Worm (Caenorhabditis elegans) whole organism, midembryonic: ENCODE measurements around the gene F58A4.1.

Experiments
- flt-1 ChIP-seq: fragments of 200-800 bp; sonication (Bioruptor generic); IDR thresholded peaks from 2 replicates; pipeline ENCODE4 v1.3.6; 2022; ENCODE audit warnings: missing genetic modification characterization, missing compliant biosample characterization
- ref-1 ChIP-seq: fragments of 200-800 bp; sonication (Bioruptor generic); conservative IDR thresholded peaks from 2 replicates; pipeline ENCODE4 v1.3.6; 2022; ENCODE audit warnings: missing genetic modification reagents, missing genetic modification characterization, missing compliant biosample characterization
- ztf-29 ChIP-seq: fragments of 200-800 bp; sonication (Bioruptor generic); IDR thresholded peaks from 2 replicates; pipeline ENCODE4 v1.3.6; 2022; ENCODE audit warnings: missing genetic modification reagents, missing genetic modification characterization, missing compliant biosample characterization

DNA sequence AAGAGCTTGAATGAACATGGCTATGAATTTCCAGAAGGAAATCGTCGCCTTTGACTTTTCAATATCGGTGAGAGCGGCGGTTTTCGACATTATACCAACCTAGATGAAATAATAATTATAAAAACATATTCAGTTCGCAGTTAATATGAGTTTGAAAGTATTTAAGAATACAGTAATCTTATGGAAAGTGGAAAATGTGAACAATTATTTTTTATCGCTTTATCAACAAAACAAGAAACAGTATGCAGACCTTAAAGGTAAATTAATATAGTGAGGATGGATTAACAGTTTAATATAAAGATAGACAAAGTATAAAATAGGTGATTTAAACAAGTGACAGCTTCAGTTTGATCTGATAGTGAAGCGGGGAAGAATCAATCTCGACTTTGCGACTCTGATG, 39.8 kb upstream of the F58A4.1 start, which contains the start of gene C48B4.6:
- no peak for TF ChIP-seq flt-1
- TF ChIP-seq ztf-29 (GFP tag; lab: Robert Waterston, UW), result no peak
- TF ChIP-seq ref-1 (GFP tag; lab: Robert Waterston, UW), result no peak
